Worm (Caenorhabditis elegans): ENCODE measurements around the gene Y22D7AL.4.

- no peak for TF ChIP-seq dao-5 (tag; optimal IDR thresholded peaks at IDR 0.05)
- no peak for TF ChIP-seq him-1 (tag; optimal IDR thresholded peaks at IDR 0.05)
Observed at ce11 chrIII:1591681-1592080, 34.8 kb upstream of the Y22D7AL.4 start.
